Worm (Caenorhabditis elegans) whole organism, L2 larva: ENCODE results near the gene R12B2.13.

Experiments used
- ceh-16 ChIP-seq: fragments of 150-350 bp; optimal IDR thresholded peaks from 2 replicates; lab custom pipeline; 2014; ENCODE audit warnings: missing biosample characterization, missing genetic modification characterization
- elt-3 ChIP-seq: sonication (generic microtip); optimal IDR thresholded peaks from 2 replicates; lab custom pipeline; 2017; ENCODE audit warnings: missing biosample characterization, missing genetic modification characterization
- fos-1 ChIP-seq: fragments of 150-350 bp; optimal IDR thresholded peaks from 2 replicates; lab custom pipeline; 2014; ENCODE audit warnings: missing biosample characterization, missing genetic modification characterization
- lin-13 ChIP-seq: fragments of 150-350 bp; optimal IDR thresholded peaks from 2 replicates; lab custom pipeline; 2014; ENCODE audit warnings: missing biosample characterization, missing genetic modification reagents, missing genetic modification characterization
- nhr-11 ChIP-seq: fragments of 150-350 bp; optimal IDR thresholded peaks from 2 replicates; lab custom pipeline; 2014; ENCODE audit warnings: missing biosample characterization, missing genetic modification characterization
- nhr-237 ChIP-seq: fragments of 150-350 bp; optimal IDR thresholded peaks from 2 replicates; lab custom pipeline; 2014; ENCODE audit warnings: missing biosample characterization, missing genetic modification characterization
- nhr-25 ChIP-seq: fragments of 150-350 bp; sonication (generic microtip); optimal IDR thresholded peaks from 3 replicates; lab custom pipeline; 2014; ENCODE audit warnings: missing biosample characterization, missing genetic modification characterization
- nhr-6 ChIP-seq: fragments of 150-350 bp; optimal IDR thresholded peaks from 2 replicates; lab custom pipeline; 2014; ENCODE audit warnings: missing biosample characterization, missing genetic modification characterization
- nhr-77 ChIP-seq: fragments of 150-350 bp; optimal IDR thresholded peaks from 2 replicates; lab custom pipeline; 2014; ENCODE audit warnings: missing biosample characterization, missing genetic modification characterization
- sma-3 ChIP-seq: sonication (generic microtip); optimal IDR thresholded peaks from 2 replicates; lab custom pipeline; 2016; ENCODE audit warnings: missing genetic modification reagents, missing genetic modification characterization, missing compliant biosample characterization
- snpc-4 ChIP-seq: fragments of 150-350 bp; optimal IDR thresholded peaks from 2 replicates; lab custom pipeline; 2014; ENCODE audit warnings: missing biosample characterization, missing genetic modification characterization
- unc-39 ChIP-seq: fragments of 150-350 bp; optimal IDR thresholded peaks from 2 replicates; lab custom pipeline; 2014; ENCODE audit warnings: missing biosample characterization, missing genetic modification characterization

DNA sequence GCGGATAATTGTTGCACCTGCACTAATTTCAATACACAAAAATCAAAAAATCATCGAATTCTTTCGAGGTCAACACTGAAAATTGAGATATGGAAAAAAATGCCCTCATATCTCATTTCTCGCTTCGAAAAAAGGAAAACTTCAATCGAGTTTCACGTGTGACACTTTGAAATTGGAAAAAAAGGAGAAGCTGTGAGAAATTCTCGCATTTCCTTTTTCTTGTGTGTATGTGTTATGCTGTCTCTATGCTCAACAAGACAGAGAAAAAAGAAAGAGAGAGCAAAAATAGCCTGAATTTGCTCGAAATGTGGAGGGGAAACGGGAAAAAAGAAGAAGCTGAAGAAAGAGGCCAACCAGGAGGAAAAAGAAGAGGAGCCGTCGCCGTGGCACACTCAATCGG lies 13.1 kb upstream of the R12B2.13 start:
- TF ChIP-seq nhr-11 (no peak), sma-3 (GFP tag; lab: Kevin White, UChicago) (no peak), unc-39 (tag; lab: Kevin White, UChicago) (no peak), nhr-237 (tag; lab: Kevin White, UChicago) (no peak), nhr-25 (tag; lab: Kevin White, UChicago) (no peak), lin-13 (GFP tag; lab: Kevin White, UChicago) (no peak), nhr-77 (tag; lab: Kevin White, UChicago) (no peak), elt-3 (no peak), snpc-4 (tag; lab: Kevin White, UChicago) (no peak), ceh-16 (no peak), nhr-6 (no peak), fos-1 (tag; lab: Kevin White, UChicago) (no peak)
